Worm (Caenorhabditis elegans): Measurements from ENCODE around the gene mrps-11.

DNA sequence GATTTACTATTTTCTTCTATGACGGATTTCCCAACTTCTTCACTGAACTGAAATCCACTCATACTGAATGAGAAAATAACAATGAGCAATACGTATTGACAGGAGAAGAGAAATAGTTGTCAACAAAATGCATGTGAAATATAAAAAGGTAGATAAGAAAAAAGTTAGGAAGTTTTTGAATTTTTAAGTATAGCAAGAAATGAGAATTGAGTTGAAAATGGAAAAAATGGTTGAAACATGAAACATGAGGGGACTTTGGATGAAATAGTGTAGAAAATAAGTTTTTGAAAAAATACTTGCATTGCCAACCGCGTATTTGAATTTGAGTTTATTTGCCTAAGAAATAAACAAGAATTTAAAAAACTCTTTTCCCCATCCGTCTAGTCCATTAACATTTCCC is 47.5 kb downstream of the mrps-11 start, which contains the start of the genes pals-38 and C54D10.9:
- TF ChIP-seq ztf-4 (tag; optimal IDR thresholded peaks at IDR 0.05) = no peak
- TF ChIP-seq pqm-1 (tag; optimal IDR thresholded peaks at IDR 0.05) = no peak
- no peak for TF ChIP-seq unc-62 (GFP tag; optimal IDR thresholded peaks at IDR 0.05)
- no peak for TF ChIP-seq lin-13 (GFP tag; optimal IDR thresholded peaks at IDR 0.05)
- TF ChIP-seq irx-1 (tag; optimal IDR thresholded peaks at IDR 0.05) = no peak
- TF ChIP-seq unc-130 (tag; optimal IDR thresholded peaks at IDR 0.05) = no peak
- no peak for TF ChIP-seq ama-1 (optimal IDR thresholded peaks at IDR 0.05)
- no peak for TF ChIP-seq aly-2 (tag; optimal IDR thresholded peaks at IDR 0.05)
- TF ChIP-seq skn-1 (tag; optimal IDR thresholded peaks at IDR 0.05) = no peak
- TF ChIP-seq fkh-10 (GFP tag; optimal IDR thresholded peaks at IDR 0.05) = no peak
- TF ChIP-seq snu-23 (GFP tag; optimal IDR thresholded peaks at IDR 0.05) = no peak
- no peak for TF ChIP-seq fos-1 (tag; optimal IDR thresholded peaks at IDR 0.05)
- TF ChIP-seq mdl-1 (tag; optimal IDR thresholded peaks at IDR 0.05) = no peak
- no peak for TF ChIP-seq sox-4 (tag; optimal IDR thresholded peaks at IDR 0.05)

Data from whole organism, L1 larva.